Fruit fly (Drosophila melanogaster): ENCODE results near the gene CG17258.
A peak's percentile ranks its signal among the peaks of the same experiment; 100 is the strongest.

CG17258 gene

DNA sequence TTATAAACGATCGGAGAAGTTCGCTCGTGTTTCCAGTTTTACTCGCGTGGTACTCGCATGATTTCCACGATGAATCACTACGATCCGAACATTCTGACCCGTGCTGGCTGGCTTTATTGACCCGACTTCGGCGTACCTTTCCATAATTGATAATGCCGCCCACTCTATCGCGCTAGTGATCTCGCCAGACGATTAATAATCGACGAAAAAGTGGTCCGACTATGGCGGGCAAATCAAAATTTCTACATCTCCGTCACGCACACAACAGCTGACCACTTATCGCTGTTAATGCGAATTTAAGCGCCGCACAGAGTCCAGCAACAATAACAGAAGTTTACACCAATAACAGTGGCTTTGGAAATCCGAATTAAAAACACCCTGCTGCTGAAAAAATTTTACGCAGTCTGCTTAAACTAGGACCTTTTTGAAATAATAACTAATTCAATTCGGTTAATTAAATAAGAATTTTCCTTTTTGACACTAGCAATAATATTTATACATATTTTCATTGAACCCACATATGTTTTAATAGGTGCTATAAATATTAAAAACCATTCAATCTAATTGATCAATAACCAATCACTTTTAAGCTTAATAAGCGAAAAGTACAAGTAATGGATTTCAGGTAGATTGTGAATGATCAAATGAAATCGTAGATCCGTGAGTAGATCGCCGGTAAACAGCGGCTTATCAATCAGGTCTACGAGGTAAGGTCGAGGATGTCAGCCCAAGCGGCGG lies 20.7 kb upstream of the CG17258 start (continued):
- TF ChIP-seq HHEX (GFP tag; optimal IDR thresholded peaks at IDR 0.05) (peak; percentile 3), lmd (GFP tag; IDR thresholded peaks at IDR 0.05) (peak; percentile 23; the same call in 1 of the 2 replicates), CG14860 (GFP tag; IDR thresholded peaks at IDR 0.05; ENCODE audit: partially characterized antibody) (no peak), CG18619 (GFP tag; optimal IDR thresholded peaks at IDR 0.05) (peak; percentile 71), HLH3B (GFP tag; IDR thresholded peaks at IDR 0.05) (no peak), CG30403 (GFP tag; optimal IDR thresholded peaks at IDR 0.05) (peak; percentile 70), her (GFP tag; optimal IDR thresholded peaks at IDR 0.05) (no peak), CG8478 (optimal IDR thresholded peaks at IDR 0.05) (no peak), maf-S (GFP tag; optimal IDR thresholded peaks at IDR 0.05) (peak; percentile 28), Dek (tag; optimal IDR thresholded peaks at IDR 0.05) (peak; percentile 28), CG31388 (GFP tag; optimal IDR thresholded peaks at IDR 0.05) (no peak), CG43689 (GFP tag; IDR thresholded peaks at IDR 0.05) (no peak), D19B (GFP tag; optimal IDR thresholded peaks at IDR 0.05) (peak; percentile 56), CG31224 (GFP tag; IDR thresholded peaks at IDR 0.05) (no peak), CG12391 (tag; optimal IDR thresholded peaks at IDR 0.05) (peak; percentile 43), ase (GFP tag; IDR thresholded peaks at IDR 0.05) (no peak), CG4328 (GFP tag; optimal IDR thresholded peaks at IDR 0.05) (no peak), zfh1 (GFP tag; IDR thresholded peaks at IDR 0.05) (no peak), CG8089 (GFP tag; optimal IDR thresholded peaks at IDR 0.05) (no peak), nom (GFP tag; optimal IDR thresholded peaks at IDR 0.05) (no peak), CG15479 (GFP tag; optimal IDR thresholded peaks at IDR 0.05) (no peak), CG33213 (GFP tag; optimal IDR thresholded peaks at IDR 0.05) (no peak), sima (GFP tag; optimal IDR thresholded peaks at IDR 0.05) (no peak), Elba2 (GFP tag; optimal IDR thresholded peaks at IDR 0.05) (no peak), Spps (tag; optimal IDR thresholded peaks at IDR 0.05) (no peak), chinmo (GFP tag; IDR thresholded peaks at IDR 0.05; ENCODE audit: partially characterized antibody) (0 out of 4 replicates have a peak, but pooled peaks have one; percentile 31), tna (GFP tag; IDR thresholded peaks at IDR 0.05; ENCODE audit: partially characterized antibody) (no peak), Sox100B (GFP tag; optimal IDR thresholded peaks at IDR 0.05) (no peak), salm (tag; optimal IDR thresholded peaks at IDR 0.05) (no peak), pzg (GFP tag; optimal IDR thresholded peaks at IDR 0.05) (peak; percentile 21), CG11093 (GFP tag; IDR thresholded peaks at IDR 0.05) (0 out of 3 replicates have a peak, but pooled peaks have one; percentile 9), seq (GFP tag; IDR thresholded peaks at IDR 0.05) (peak; percentile 18; the same call in 1 of the 2 replicates), en (GFP tag; optimal IDR thresholded peaks at IDR 0.05) (no peak), pho (GFP tag; optimal IDR thresholded peaks at IDR 0.05) (peak; percentile 31), Side (GFP tag; optimal IDR thresholded peaks at IDR 0.05) (no peak), Optix (GFP tag; IDR thresholded peaks at IDR 0.05) (no peak), CG31365 (tag; optimal IDR thresholded peaks at IDR 0.05) (no peak), CG8290 (GFP tag; optimal IDR thresholded peaks at IDR 0.05) (no peak), CG8290 (tag; optimal IDR thresholded peaks at IDR 0.05) (no peak), CG18599 (GFP tag; optimal IDR thresholded peaks at IDR 0.05) (peak; percentile 62), Chrac-16 (GFP tag; optimal IDR thresholded peaks at IDR 0.05) (peak; percentile 5), zen2 (GFP tag; IDR thresholded peaks at IDR 0.05; ENCODE audit: partially characterized antibody) (no peak), schlank (tag; optimal IDR thresholded peaks at IDR 0.05) (no peak), abd-A (tag; optimal IDR thresholded peaks at IDR 0.05) (no peak), bsh (GFP tag; optimal IDR thresholded peaks at IDR 0.05) (no peak), ftz-f1 (GFP tag; optimal IDR thresholded peaks at IDR 0.05) (no peak), Hand (GFP tag; optimal IDR thresholded peaks at IDR 0.05) (no peak), croc (GFP tag; conservative IDR thresholded peaks at IDR 0.05) (no peak), row (GFP tag; IDR thresholded peaks at IDR 0.05) (peak; percentile 75), CG12942 (GFP tag; optimal IDR thresholded peaks at IDR 0.05) (peak; percentile 30)
